Fruit fly (Drosophila melanogaster) S2 (cell line): ENCODE measurements around the gene CG13810.

ENCODE experiments used
- CG8478 ChIP-seq: fragments of >200 bp; optimal IDR thresholded peaks from 2 replicates; lab custom pipeline; 2018
- CTCF ChIP-seq, 2 experiments: fragments of >200 bp; optimal IDR thresholded peaks; 2 replicates each; lab custom pipeline; 2018

DNA sequence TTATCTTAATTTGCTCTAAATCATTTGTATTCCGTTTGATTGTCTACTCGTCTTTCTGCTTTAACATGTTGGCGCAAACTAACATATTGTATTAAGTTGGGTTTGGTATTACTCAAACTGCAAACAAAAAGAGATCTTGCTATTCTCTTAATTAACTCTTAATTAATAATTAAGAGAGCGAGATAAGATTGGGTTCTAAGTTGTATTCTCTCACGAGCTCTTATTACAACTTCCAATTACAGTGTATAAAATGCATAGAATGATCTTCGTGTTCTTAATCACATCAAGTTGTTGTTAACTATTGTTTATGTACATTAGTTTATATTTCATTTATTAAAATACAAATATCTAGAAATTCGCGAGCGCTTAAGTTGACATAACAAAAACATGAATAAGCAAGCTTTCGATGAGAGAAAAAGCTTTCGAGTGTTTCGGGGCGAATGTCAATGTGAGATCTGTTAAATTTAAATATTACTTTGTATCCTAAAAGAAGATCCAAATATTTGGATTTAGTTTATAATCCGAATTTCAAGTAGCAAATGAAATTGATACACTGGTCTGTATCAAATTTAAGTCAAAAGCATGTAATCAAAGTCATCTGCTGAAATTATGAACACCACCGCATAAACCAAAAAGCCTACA lies 14.7 kb upstream of the CG13810 start, which contains the start of gene CG5704:
- TF ChIP-seq CG8478 (lab: Kevin White, UChicago), result no peak
- no peak for TF ChIP-seq CTCF (optimal IDR thresholded peaks at IDR 0.05; lab: Kevin White, UChicago)
